Worm (Caenorhabditis elegans) whole organism, young adult: ENCODE data around the gene clec-167.

Source experiments
- B0261.1 ChIP-seq: sonication (generic microtip); optimal IDR thresholded peaks from 2 replicates; lab custom pipeline; 2016; ENCODE audit warnings: mild to moderate bottlenecking, missing genetic modification characterization, moderate library complexity, missing compliant biosample characterization
- D2030.7 ChIP-seq: fragments of 200-800 bp; sonication (Bioruptor generic); IDR thresholded peaks from 2 replicates; pipeline ENCODE4 v1.3.6; 2022; ENCODE audit warnings: missing genetic modification reagents, missing genetic modification characterization, missing compliant biosample characterization
- F49E8.2 ChIP-seq: sonication (generic microtip); optimal IDR thresholded peaks from 3 replicates; lab custom pipeline; 2017; ENCODE audit warnings: missing genetic modification characterization, mild to moderate bottlenecking, missing compliant biosample characterization, antibody characterized with exemption, moderate library complexity; ENCODE audit not compliant: insufficient read depth
- ceh-100 ChIP-seq: fragments of 200-800 bp; sonication (Bioruptor generic); IDR thresholded peaks from 2 replicates; pipeline ENCODE4 v1.3.6; 2022; ENCODE audit warnings: missing genetic modification reagents, missing genetic modification characterization, missing compliant biosample characterization
- egl-44 ChIP-seq: fragments of 200-800 bp; sonication (Bioruptor generic); IDR thresholded peaks from 2 replicates; pipeline ENCODE4 v1.3.6; 2022; ENCODE audit warnings: missing genetic modification reagents, missing genetic modification characterization, missing compliant biosample characterization
- ets-4 ChIP-seq: fragments of 200-800 bp; sonication (Bioruptor generic); optimal IDR thresholded peaks from 2 replicates; lab custom pipeline; 2018; ENCODE audit warnings: mild to moderate bottlenecking, missing genetic modification characterization, missing compliant biosample characterization
- madf-8 ChIP-seq: fragments of 200-800 bp; sonication (Bioruptor generic); conservative IDR thresholded peaks from 2 replicates; pipeline ENCODE4 v1.3.6; 2022; ENCODE audit warnings: missing genetic modification reagents, missing genetic modification characterization, missing compliant biosample characterization
- pha-4 ChIP-seq: fragments of 150-350 bp; sonication (generic microtip); optimal IDR thresholded peaks from 2 replicates; lab custom pipeline; 2014; ENCODE audit warnings: missing biosample characterization, missing genetic modification reagents, missing genetic modification characterization
- sptf-2 ChIP-seq: fragments of 200-800 bp; sonication (Bioruptor generic); optimal IDR thresholded peaks from 2 replicates; lab custom pipeline; 2018; ENCODE audit warnings: mild to moderate bottlenecking, missing genetic modification characterization, missing compliant biosample characterization
- unc-62 ChIP-seq: fragments of 150-350 bp; optimal IDR thresholded peaks from 2 replicates; lab custom pipeline; 2014; ENCODE audit warnings: missing biosample characterization, missing genetic modification reagents, missing genetic modification characterization
- ztf-6 ChIP-seq: fragments of 200-800 bp; sonication (Bioruptor generic); IDR thresholded peaks from 2 replicates; pipeline ENCODE4 v1.3.6; 2022; ENCODE audit warnings: missing genetic modification reagents, missing genetic modification characterization, missing compliant biosample characterization

DNA sequence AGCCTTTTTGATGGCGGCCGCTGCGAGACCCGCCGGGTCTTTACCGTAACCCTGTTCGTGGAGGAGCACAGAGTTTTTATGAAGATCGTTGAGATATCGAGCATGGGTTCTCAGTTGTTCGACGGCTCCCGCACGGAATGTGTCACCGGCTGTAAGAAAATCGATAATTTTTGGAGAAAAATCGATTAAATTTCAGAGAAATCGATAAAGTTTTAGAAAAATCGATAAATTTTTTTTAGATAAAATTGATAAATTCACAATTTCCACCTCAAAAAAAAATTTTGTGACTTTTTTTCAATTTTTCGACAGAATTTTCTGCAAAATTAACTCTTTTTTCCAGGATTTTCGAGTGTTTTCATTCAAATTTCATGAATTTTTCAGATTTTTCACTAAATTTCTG lies 20.8 kb downstream of the clec-167 start:
- no peak for TF ChIP-seq sptf-2
- no peak for TF ChIP-seq ztf-6 (GFP tag; lab: Robert Waterston, UW)
- TF ChIP-seq unc-62, result no peak
- no peak for TF ChIP-seq egl-44 (GFP tag; lab: Robert Waterston, UW)
- no peak for TF ChIP-seq madf-8 (GFP tag; lab: Robert Waterston, UW)
- no peak for TF ChIP-seq pha-4
- TF ChIP-seq ets-4, result no peak
- no peak for TF ChIP-seq B0261.1 (tag; lab: Kevin White, UChicago)
- no peak for TF ChIP-seq D2030.7 (GFP tag; lab: Robert Waterston, UW)
- no peak for TF ChIP-seq F49E8.2 (tag; lab: Kevin White, UChicago)
- TF ChIP-seq ceh-100, result no peak
